Worm (Caenorhabditis elegans) whole organism, mixed stage, embryonic: ENCODE data around the gene acr-12.

ENCODE experiments used
- M03D4.4 ChIP-seq: sonication (generic microtip); optimal IDR thresholded peaks from 2 replicates; lab custom pipeline; 2017; ENCODE audit warnings: mild to moderate bottlenecking, missing genetic modification characterization, missing compliant biosample characterization
- blmp-1 ChIP-seq: fragments of 150-350 bp; optimal IDR thresholded peaks from 2 replicates; lab custom pipeline; 2014; ENCODE audit warnings: missing biosample characterization, missing genetic modification characterization
- ceh-39 ChIP-seq: fragments of 150-350 bp; optimal IDR thresholded peaks from 2 replicates; lab custom pipeline; 2014; ENCODE audit warnings: missing biosample characterization, missing genetic modification characterization
- ceh-43 ChIP-seq: fragments of 200-800 bp; sonication (Bioruptor generic); optimal IDR thresholded peaks from 2 replicates; lab custom pipeline; 2018; ENCODE audit warnings: mild to moderate bottlenecking, missing genetic modification characterization, moderate library complexity, missing compliant biosample characterization
- ces-1 ChIP-seq: fragments of 150-350 bp; optimal IDR thresholded peaks from 2 replicates; lab custom pipeline; 2014; ENCODE audit warnings: missing biosample characterization, missing genetic modification reagents, missing genetic modification characterization
- cnd-1 ChIP-seq: fragments of 200-800 bp; sonication (Bioruptor generic); optimal IDR thresholded peaks from 2 replicates; lab custom pipeline; 2018; ENCODE audit warnings: mild to moderate bottlenecking, missing genetic modification characterization, missing compliant biosample characterization
- elt-1 ChIP-seq: sonication (generic microtip); optimal IDR thresholded peaks from 2 replicates; lab custom pipeline; 2017; ENCODE audit warnings: missing genetic modification characterization, mild to moderate bottlenecking, missing compliant biosample characterization, antibody characterized with exemption, moderate library complexity, borderline replicate concordance; ENCODE audit not compliant: insufficient read depth
- elt-3 ChIP-seq: fragments of 150-350 bp; optimal IDR thresholded peaks from 2 replicates; lab custom pipeline; 2014; ENCODE audit warnings: missing biosample characterization, missing genetic modification characterization
- flh-1 ChIP-seq: fragments of 200-800 bp; sonication (Bioruptor generic); optimal IDR thresholded peaks from 2 replicates; lab custom pipeline; 2018; ENCODE audit warnings: mild to moderate bottlenecking, missing genetic modification characterization, moderate library complexity, missing compliant biosample characterization
- ham-2 ChIP-seq: fragments of 200-800 bp; sonication (Bioruptor generic); optimal IDR thresholded peaks from 2 replicates; lab custom pipeline; 2018; ENCODE audit warnings: mild to moderate bottlenecking, missing genetic modification characterization, missing compliant biosample characterization
- hlh-1 ChIP-seq: fragments of 150-350 bp; optimal IDR thresholded peaks from 2 replicates; lab custom pipeline; 2014; ENCODE audit warnings: missing biosample characterization, missing genetic modification reagents, missing genetic modification characterization
- lin-13 ChIP-seq: fragments of 150-350 bp; optimal IDR thresholded peaks from 2 replicates; lab custom pipeline; 2014; ENCODE audit warnings: missing biosample characterization, missing genetic modification characterization
- lin-32 ChIP-seq: fragments of 200-800 bp; sonication (Bioruptor generic); optimal IDR thresholded peaks from 2 replicates; lab custom pipeline; 2018; ENCODE audit warnings: mild to moderate bottlenecking, missing genetic modification characterization, missing compliant biosample characterization
- lsy-2 ChIP-seq: fragments of 150-350 bp; optimal IDR thresholded peaks from 2 replicates; lab custom pipeline; 2014; ENCODE audit warnings: missing biosample characterization, missing genetic modification characterization
- mab-5 ChIP-seq: fragments of 150-350 bp; optimal IDR thresholded peaks from 2 replicates; lab custom pipeline; 2014; ENCODE audit warnings: missing biosample characterization, missing genetic modification characterization
- mep-1 ChIP-seq: fragments of 150-350 bp; optimal IDR thresholded peaks from 2 replicates; lab custom pipeline; 2017; ENCODE audit warnings: missing biosample characterization, missing genetic modification reagents, missing genetic modification characterization, inconsistent platforms
- mls-2 ChIP-seq: sonication (generic microtip); optimal IDR thresholded peaks from 2 replicates; lab custom pipeline; 2016; ENCODE audit warnings: mild to moderate bottlenecking, missing genetic modification characterization, moderate library complexity, missing compliant biosample characterization
- nhr-2 ChIP-seq: fragments of 150-350 bp; optimal IDR thresholded peaks from 2 replicates; lab custom pipeline; 2014; ENCODE audit warnings: missing biosample characterization, missing genetic modification characterization
- nhr-237 ChIP-seq: fragments of 150-350 bp; optimal IDR thresholded peaks from 2 replicates; lab custom pipeline; 2014; ENCODE audit warnings: missing biosample characterization, missing genetic modification characterization
- nhr-28 ChIP-seq: fragments of 150-350 bp; optimal IDR thresholded peaks from 2 replicates; lab custom pipeline; 2014; ENCODE audit warnings: missing biosample characterization, missing genetic modification characterization
- nhr-76 ChIP-seq: sonication (generic microtip); optimal IDR thresholded peaks from 2 replicates; lab custom pipeline; 2017; ENCODE audit warnings: missing biosample characterization, missing genetic modification characterization
- sem-2 ChIP-seq: fragments of 200-800 bp; sonication (Bioruptor generic); optimal IDR thresholded peaks from 2 replicates; lab custom pipeline; 2018; ENCODE audit warnings: mild to moderate bottlenecking, missing genetic modification characterization, missing compliant biosample characterization
- sptf-1 ChIP-seq: sonication (generic microtip); optimal IDR thresholded peaks from 2 replicates; lab custom pipeline; 2017; ENCODE audit warnings: mild to moderate bottlenecking, missing genetic modification characterization, moderate library complexity, missing compliant biosample characterization
- tbx-8 ChIP-seq: fragments of 200-800 bp; sonication (Bioruptor generic); optimal IDR thresholded peaks from 2 replicates; lab custom pipeline; 2018; ENCODE audit warnings: mild to moderate bottlenecking, missing genetic modification characterization, moderate library complexity, missing compliant biosample characterization
- unc-120 ChIP-seq: sonication (generic microtip); optimal IDR thresholded peaks from 2 replicates; lab custom pipeline; 2017; ENCODE audit warnings: missing genetic modification characterization, missing compliant biosample characterization; ENCODE audit not compliant: poor library complexity, severe bottlenecking
- unc-39 ChIP-seq: fragments of 150-350 bp; optimal IDR thresholded peaks from 2 replicates; lab custom pipeline; 2014; ENCODE audit warnings: missing biosample characterization, missing genetic modification characterization
- unc-62 ChIP-seq: fragments of 150-350 bp; optimal IDR thresholded peaks from 2 replicates; lab custom pipeline; 2014; ENCODE audit warnings: missing biosample characterization, missing genetic modification reagents, missing genetic modification characterization
- zip-8 ChIP-seq: fragments of 150-350 bp; optimal IDR thresholded peaks from 2 replicates; lab custom pipeline; 2014; ENCODE audit warnings: missing biosample characterization, missing genetic modification characterization
- ztf-11 ChIP-seq: fragments of 150-350 bp; optimal IDR thresholded peaks from 2 replicates; lab custom pipeline; 2014; ENCODE audit warnings: missing biosample characterization, missing genetic modification characterization

The acr-12 gene

DNA sequence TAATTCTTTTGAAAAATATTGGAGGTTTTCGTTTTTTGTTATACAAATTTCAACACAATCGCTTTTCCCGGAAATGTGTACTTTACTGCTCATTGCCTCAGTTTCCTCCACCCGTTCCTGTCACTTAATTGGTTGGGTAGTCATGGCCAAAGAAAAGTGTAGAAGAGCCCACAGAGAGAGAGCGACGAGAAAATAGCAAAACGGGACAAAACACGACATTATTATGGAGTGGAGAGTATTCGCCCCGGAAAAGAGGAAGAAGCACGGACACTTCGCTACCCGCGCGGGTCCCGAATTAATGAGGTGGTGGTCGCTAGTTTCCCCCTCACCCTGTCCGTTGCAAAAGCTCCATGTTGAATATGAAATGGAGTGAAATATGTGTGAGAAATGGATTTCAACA is 28.8 kb upstream of the acr-12 start:
- TF ChIP-seq ces-1 (GFP tag; lab: Kevin White, UChicago) (peak; percentile 56), cnd-1 (peak; percentile 23), nhr-76 (tag; lab: Kevin White, UChicago) (no peak), mep-1 (tag; lab: Kevin White, UChicago) (peak; percentile 15), mls-2 (tag; lab: Kevin White, UChicago) (peak; percentile 59), elt-3 (tag; lab: Kevin White, UChicago) (no peak)

DNA sequence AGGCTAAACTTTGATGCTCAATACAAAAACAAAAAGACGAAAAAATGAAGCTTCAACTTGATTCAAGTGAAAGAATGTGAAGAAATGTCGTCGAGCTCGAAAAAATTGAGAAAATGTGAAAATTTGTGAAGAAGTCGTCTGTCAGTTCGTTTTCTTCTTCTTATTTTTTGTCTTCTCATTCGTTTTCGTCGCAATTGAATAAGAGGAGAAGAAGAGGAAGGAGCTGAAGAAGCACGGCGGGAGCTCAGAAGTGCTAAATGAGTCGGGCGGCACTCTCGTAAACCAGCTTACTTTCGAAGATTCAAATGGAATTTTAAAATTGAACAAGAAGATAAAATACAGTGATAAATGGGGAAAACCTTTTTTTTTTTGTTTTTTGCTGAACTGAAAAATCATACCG is 27.5 kb upstream of the acr-12 start:
- TF ChIP-seq M03D4.4 (tag; lab: Kevin White, UChicago) = no peak
- TF ChIP-seq ces-1 (GFP tag; lab: Kevin White, UChicago) = peak; percentile 73

DNA sequence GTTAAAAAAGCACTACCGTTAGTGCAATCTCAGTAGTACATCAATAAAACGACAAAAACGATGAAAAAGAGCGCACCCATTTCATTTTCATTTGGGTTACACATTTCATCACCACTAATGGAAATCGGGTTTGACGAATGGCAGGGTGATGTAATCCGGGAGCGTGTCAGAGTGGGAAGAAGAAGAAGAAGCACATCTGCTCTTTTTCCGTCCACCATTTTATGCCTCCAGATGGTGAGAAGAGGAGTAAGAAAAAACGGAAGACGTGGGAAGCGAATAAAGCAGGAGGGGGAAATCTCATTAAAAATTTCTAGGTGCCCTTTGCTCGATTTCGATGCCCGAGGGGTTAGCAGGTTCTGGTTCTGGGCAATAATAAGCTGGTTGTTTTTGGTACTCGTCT is 26.6 kb upstream of the acr-12 start:
- no peak for TF ChIP-seq hlh-1
- no peak for TF ChIP-seq ceh-43
- TF ChIP-seq unc-39 = no peak
- TF ChIP-seq ces-1 (GFP tag; lab: Kevin White, UChicago) = peak; percentile 81
- no peak for TF ChIP-seq nhr-28

DNA sequence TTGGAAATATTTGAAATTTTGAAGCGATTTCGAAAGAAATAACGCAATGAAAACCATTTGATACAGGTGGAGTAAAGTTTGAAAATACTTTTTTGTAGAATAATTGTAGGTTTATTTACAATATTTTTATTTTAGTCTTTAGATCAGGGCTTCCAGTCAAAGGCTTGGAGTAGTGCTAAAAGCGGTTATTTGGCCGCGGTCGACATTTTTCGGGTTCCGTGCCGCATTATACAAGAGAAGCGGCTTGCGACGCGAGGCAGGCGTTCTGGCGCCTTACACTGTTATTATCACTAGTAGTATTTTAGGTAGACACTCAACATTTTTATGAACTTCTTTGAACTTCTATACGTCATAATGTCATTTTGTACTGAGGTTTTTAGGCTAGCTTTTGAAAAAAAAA is 26.2 kb upstream of the acr-12 start:
- TF ChIP-seq hlh-1 = no peak
- TF ChIP-seq M03D4.4 (tag; lab: Kevin White, UChicago) = no peak
- no peak for TF ChIP-seq unc-120 (tag; lab: Kevin White, UChicago)
- no peak for TF ChIP-seq sem-2 (GFP tag; lab: Kevin White, UChicago)
- no peak for TF ChIP-seq sptf-1
- TF ChIP-seq nhr-76 (tag; lab: Kevin White, UChicago) = no peak
- no peak for TF ChIP-seq zip-8 (tag; lab: Kevin White, UChicago)
- TF ChIP-seq nhr-2 (tag; lab: Kevin White, UChicago) = no peak
- TF ChIP-seq unc-39 = no peak
- TF ChIP-seq lin-13 (tag; lab: Kevin White, UChicago) = no peak
- no peak for TF ChIP-seq ham-2 (GFP tag; lab: Kevin White, UChicago)
- no peak for TF ChIP-seq mep-1 (tag; lab: Kevin White, UChicago)
- no peak for TF ChIP-seq lsy-2 (tag; lab: Kevin White, UChicago)
- no peak for TF ChIP-seq lin-32 (GFP tag; lab: Kevin White, UChicago)
- TF ChIP-seq mab-5 (tag; lab: Kevin White, UChicago) = no peak
- TF ChIP-seq ceh-39 (tag; lab: Kevin White, UChicago) = no peak
- no peak for TF ChIP-seq blmp-1 (tag; lab: Kevin White, UChicago)
- TF ChIP-seq tbx-8 = no peak
- no peak for TF ChIP-seq ztf-11 (tag; lab: Kevin White, UChicago)

DNA sequence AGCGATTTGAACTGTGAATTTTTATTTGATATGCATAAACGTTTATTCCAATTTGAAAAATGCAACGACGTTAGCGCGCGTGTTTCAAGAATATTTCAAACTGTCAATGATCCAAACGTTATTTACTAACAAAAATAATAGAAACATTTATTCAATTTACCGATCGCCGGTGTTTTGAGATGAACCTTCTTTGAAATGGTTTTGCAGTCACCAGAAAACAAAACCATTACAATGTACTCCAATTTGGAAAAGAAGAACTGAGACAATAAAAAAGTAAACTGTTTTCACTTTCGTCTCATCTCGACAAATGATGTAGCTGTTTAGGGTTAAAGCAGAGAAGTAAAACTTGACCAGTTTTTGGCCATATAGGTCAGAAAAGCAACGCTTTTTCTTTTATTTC is 25.4 kb upstream of the acr-12 start, which contains the start of gene H06A10.1:
TSS of gene H06A10.1 (plus strand) at position 301 of the 400 bp plus-strand sequence.
- no peak for TF ChIP-seq nhr-237 (tag; lab: Kevin White, UChicago)

DNA sequence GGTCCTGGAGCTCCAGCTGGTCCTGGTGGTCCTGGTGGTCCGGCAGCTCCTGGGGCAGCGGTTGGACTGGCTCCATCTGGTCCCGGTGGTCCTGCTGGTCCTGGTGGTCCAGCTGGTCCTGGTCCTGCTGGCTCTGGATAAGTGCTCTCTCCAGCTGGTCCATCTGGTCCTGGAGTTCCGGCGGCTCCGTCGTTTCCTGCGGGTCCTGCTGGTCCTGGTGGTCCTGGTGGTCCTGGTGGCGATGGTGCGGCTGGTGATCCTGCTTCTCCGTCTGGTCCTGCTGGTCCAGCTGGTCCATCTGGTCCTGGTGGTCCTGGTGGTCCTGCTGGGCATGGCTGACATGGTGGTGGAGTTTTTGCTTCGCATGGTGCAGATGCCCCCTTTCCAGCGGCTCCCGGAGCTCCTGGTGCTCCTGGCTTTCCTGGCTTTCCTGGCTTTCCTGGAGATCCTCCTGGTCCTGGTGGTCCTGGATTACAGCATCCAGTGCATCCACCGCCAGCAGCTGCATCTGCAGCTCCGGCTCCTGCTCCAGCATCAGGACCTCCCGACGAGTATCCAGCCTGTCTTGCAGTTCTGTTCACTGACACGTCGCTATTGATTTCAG is 22.3 kb upstream of the acr-12 start:
- TF ChIP-seq flh-1 (GFP tag; lab: Kevin White, UChicago) = no peak
- TF ChIP-seq M03D4.4 (tag; lab: Kevin White, UChicago) = no peak
- TF ChIP-seq ztf-11 (tag; lab: Kevin White, UChicago) = no peak
- TF ChIP-seq mls-2 (tag; lab: Kevin White, UChicago) = no peak
- no peak for TF ChIP-seq blmp-1 (tag; lab: Kevin White, UChicago)
- TF ChIP-seq unc-62 (GFP tag; lab: Kevin White, UChicago) = no peak
- no peak for TF ChIP-seq elt-1
- TF ChIP-seq nhr-76 (tag; lab: Kevin White, UChicago) = no peak
- no peak for TF ChIP-seq nhr-237 (tag; lab: Kevin White, UChicago)
